Worm (Caenorhabditis elegans) whole organism, L4 larva: ENCODE measurements around the gene Y62E10A.13.
A peak's percentile ranks its signal among the peaks of the same experiment; 100 is the strongest.

Source experiments
- F26F4.8 ChIP-seq: fragments of 200-800 bp; sonication (Bioruptor generic); conservative IDR thresholded peaks from 2 replicates; pipeline ENCODE4 v1.3.6; 2022; ENCODE audit warnings: missing genetic modification characterization, missing compliant biosample characterization
- F49E8.2 ChIP-seq: sonication (generic microtip); optimal IDR thresholded peaks from 2 replicates; lab custom pipeline; 2016; ENCODE audit warnings: missing compliant biosample characterization, mild to moderate bottlenecking, missing genetic modification characterization, borderline replicate concordance
- T20F7.1 ChIP-seq: fragments of 200-800 bp; sonication (Bioruptor generic); optimal IDR thresholded peaks from 2 replicates; lab custom pipeline; 2018; ENCODE audit warnings: mild to moderate bottlenecking, missing genetic modification characterization, missing compliant biosample characterization
- Y48G9A.11 ChIP-seq: fragments of 200-800 bp; sonication (Bioruptor generic); IDR thresholded peaks from 2 replicates; pipeline ENCODE4 v1.3.6; 2022; ENCODE audit warnings: missing genetic modification reagents, missing genetic modification characterization, missing compliant biosample characterization
- Y5F2A.4 ChIP-seq: fragments of 200-800 bp; sonication (Bioruptor generic); optimal IDR thresholded peaks from 2 replicates; lab custom pipeline; 2018; ENCODE audit warnings: mild to moderate bottlenecking, missing genetic modification characterization, missing compliant biosample characterization
- aly-2 ChIP-seq: sonication (generic microtip); optimal IDR thresholded peaks from 2 replicates; lab custom pipeline; 2018; ENCODE audit warnings: missing biosample characterization, missing genetic modification characterization
- ceh-62 ChIP-seq: sonication (generic microtip); optimal IDR thresholded peaks from 2 replicates; lab custom pipeline; 2017; ENCODE audit warnings: missing biosample characterization, missing genetic modification characterization
- daf-12 ChIP-seq: fragments of 150-350 bp; optimal IDR thresholded peaks from 2 replicates; lab custom pipeline; 2014; ENCODE audit warnings: missing biosample characterization, missing genetic modification reagents, missing genetic modification characterization
- dpl-1 ChIP-seq: fragments of 150-350 bp; optimal IDR thresholded peaks from 2 replicates; lab custom pipeline; 2014; ENCODE audit warnings: missing biosample characterization, missing genetic modification reagents, missing genetic modification characterization
- duxl-1 ChIP-seq: sonication (generic microtip); optimal IDR thresholded peaks from 2 replicates; lab custom pipeline; 2016; ENCODE audit warnings: mild to moderate bottlenecking, missing genetic modification characterization, moderate library complexity, missing compliant biosample characterization; ENCODE audit not compliant: poor library complexity
- dve-1 ChIP-seq: sonication (generic microtip); optimal IDR thresholded peaks from 2 replicates; lab custom pipeline; 2017; ENCODE audit warnings: antibody characterized with exemption, mild to moderate bottlenecking, missing genetic modification characterization, missing compliant biosample characterization; ENCODE audit not compliant: insufficient read depth
- fkh-10 ChIP-seq: fragments of 150-350 bp; optimal IDR thresholded peaks from 2 replicates; lab custom pipeline; 2014; ENCODE audit warnings: missing biosample characterization, missing genetic modification reagents, missing genetic modification characterization
- gei-8 ChIP-seq: fragments of 200-800 bp; sonication (Bioruptor generic); optimal IDR thresholded peaks from 2 replicates; lab custom pipeline; 2018; ENCODE audit warnings: mild to moderate bottlenecking, missing genetic modification characterization, missing compliant biosample characterization
- hif-1 ChIP-seq, 2 experiments: sonication (generic microtip); optimal IDR thresholded peaks; 2 replicates each; lab custom pipeline; 2016 to 2017; ENCODE audit warnings: missing compliant biosample characterization in 2 of 2, missing genetic modification characterization in 2 of 2, missing genetic modification reagents in 2 of 2, missing genotype in 2 of 2, mild to moderate bottlenecking in 1 of 2
- hmg-1.1 ChIP-seq: fragments of 200-800 bp; sonication (Bioruptor generic); IDR thresholded peaks from 2 replicates; pipeline ENCODE4 v1.3.6; 2022; ENCODE audit warnings: missing genetic modification reagents, missing genetic modification characterization, missing compliant biosample characterization
- jun-1 ChIP-seq: fragments of 150-350 bp; optimal IDR thresholded peaks from 2 replicates; lab custom pipeline; 2014; ENCODE audit warnings: missing biosample characterization, missing genetic modification reagents, missing genetic modification characterization
- lin-13 ChIP-seq: fragments of 150-350 bp; optimal IDR thresholded peaks from 2 replicates; lab custom pipeline; 2014; ENCODE audit warnings: missing biosample characterization, missing genetic modification reagents, missing genetic modification characterization
- lin-38 ChIP-seq: fragments of 200-800 bp; sonication (Bioruptor generic); IDR thresholded peaks from 2 replicates; pipeline ENCODE4 v1.3.6; 2022; ENCODE audit warnings: missing genetic modification reagents, missing genetic modification characterization, missing compliant biosample characterization
- lir-3 ChIP-seq: sonication (generic microtip); optimal IDR thresholded peaks from 2 replicates; lab custom pipeline; 2016; ENCODE audit warnings: mild to moderate bottlenecking, missing genetic modification characterization, missing compliant biosample characterization
- madf-5 ChIP-seq, 2 experiments: fragments of 200-800 bp; sonication (Bioruptor generic); IDR thresholded peaks; 2 replicates each; pipeline ENCODE4 v1.3.6; 2022; ENCODE audit warnings: missing compliant biosample characterization in 2 of 2, missing genetic modification characterization in 2 of 2
- mdl-1 ChIP-seq, 2 experiments: fragments of 150-350 bp in 1 of 2; sonication (generic microtip) in 1 of 2; optimal IDR thresholded peaks; 2 replicates each; lab custom pipeline; 2014 to 2017; ENCODE audit warnings: missing biosample characterization in 2 of 2, missing genetic modification characterization in 2 of 2
- nhr-102 ChIP-seq: sonication (generic microtip); optimal IDR thresholded peaks from 2 replicates; lab custom pipeline; 2016; ENCODE audit warnings: mild to moderate bottlenecking, missing genetic modification characterization, moderate library complexity, missing compliant biosample characterization
- nhr-11 ChIP-seq: fragments of 150-350 bp; optimal IDR thresholded peaks from 2 replicates; lab custom pipeline; 2014; ENCODE audit warnings: missing biosample characterization, missing genetic modification characterization
- pha-4 ChIP-seq, 2 experiments: fragments of 150-350 bp in 1 of 2; fragments of 200-800 bp in 1 of 2; sonication (Bioruptor generic) in 1 of 2; IDR thresholded peaks in 1 of 2; optimal IDR thresholded peaks in 1 of 2; 2 replicates each; pipeline versions ENCODE4 v1.3.6 to Lab custom; 2014 to 2022; ENCODE audit warnings: missing genetic modification characterization in 2 of 2, missing genetic modification reagents in 2 of 2, missing biosample characterization in 1 of 2, missing compliant biosample characterization in 1 of 2
- pqm-1 ChIP-seq: sonication (generic microtip); optimal IDR thresholded peaks from 2 replicates; lab custom pipeline; 2017; ENCODE audit warnings: missing biosample characterization, missing genetic modification characterization
- rbr-2 ChIP-seq: sonication (generic microtip); optimal IDR thresholded peaks from 2 replicates; lab custom pipeline; 2016; ENCODE audit warnings: missing genotype, missing genetic modification characterization, missing compliant biosample characterization
- saeg-2 ChIP-seq: fragments of 200-800 bp; sonication (Bioruptor generic); IDR thresholded peaks from 2 replicates; pipeline ENCODE4 v1.3.6; 2022; ENCODE audit warnings: missing genetic modification reagents, missing genetic modification characterization, missing compliant biosample characterization
- snpc-1.2 ChIP-seq: fragments of 200-800 bp; sonication (Bioruptor generic); IDR thresholded peaks from 2 replicates; pipeline ENCODE4 v1.3.6; 2022; ENCODE audit warnings: missing genetic modification reagents, missing genetic modification characterization, missing compliant biosample characterization
- snpc-4 ChIP-seq: fragments of 150-350 bp; optimal IDR thresholded peaks from 2 replicates; lab custom pipeline; 2014; ENCODE audit warnings: missing biosample characterization, missing genetic modification characterization
- tag-97 ChIP-seq: fragments of 200-800 bp; sonication (Bioruptor generic); IDR thresholded peaks from 2 replicates; pipeline ENCODE4 v1.3.6; 2022; ENCODE audit warnings: missing genetic modification characterization, missing compliant biosample characterization
- unc-62 ChIP-seq, 3 experiments: fragments of 150-350 bp in 1 of 3; sonication (generic microtip); optimal IDR thresholded peaks in 2 of 3; peaks in 1 of 3; 1 replicate in 1 of 3; 2 replicates in 2 of 3; lab custom pipeline; 2014 to 2017; ENCODE audit warnings: missing biosample characterization in 3 of 3, missing genetic modification characterization in 3 of 3, missing genetic modification reagents in 3 of 3, missing genotype in 1 of 3
- zfp-3 ChIP-seq: fragments of 200-800 bp; sonication (Bioruptor generic); conservative IDR thresholded peaks from 2 replicates; pipeline ENCODE4 v1.3.6; 2022; ENCODE audit warnings: missing genetic modification reagents, missing genetic modification characterization, missing compliant biosample characterization
- zip-11 ChIP-seq: fragments of 200-800 bp; sonication (Bioruptor generic); IDR thresholded peaks from 2 replicates; pipeline ENCODE4 v1.3.6; 2022; ENCODE audit warnings: missing genetic modification characterization, missing compliant biosample characterization
- zip-2 ChIP-seq: fragments of 150-350 bp; optimal IDR thresholded peaks from 2 replicates; lab custom pipeline; 2014; ENCODE audit warnings: missing biosample characterization, missing genetic modification characterization
- ztf-11 ChIP-seq: fragments of 150-350 bp; optimal IDR thresholded peaks from 2 replicates; lab custom pipeline; 2014; ENCODE audit warnings: missing biosample characterization, missing genetic modification characterization
- ztf-7 ChIP-seq: fragments of 150-350 bp; optimal IDR thresholded peaks from 2 replicates; lab custom pipeline; 2014; ENCODE audit warnings: missing biosample characterization, missing genetic modification characterization

Gene Y62E10A.13

ce11 chrIV:13380506-13380905, 18.3 kb downstream of the Y62E10A.13 start:
- TF ChIP-seq rbr-2 (tag; lab: Kevin White, UChicago) (no peak), F49E8.2 (tag; lab: Kevin White, UChicago) (no peak), duxl-1 (tag; lab: Kevin White, UChicago) (no peak)
- TF ChIP-seq, all 104 proteins: peak for 0

DNA sequence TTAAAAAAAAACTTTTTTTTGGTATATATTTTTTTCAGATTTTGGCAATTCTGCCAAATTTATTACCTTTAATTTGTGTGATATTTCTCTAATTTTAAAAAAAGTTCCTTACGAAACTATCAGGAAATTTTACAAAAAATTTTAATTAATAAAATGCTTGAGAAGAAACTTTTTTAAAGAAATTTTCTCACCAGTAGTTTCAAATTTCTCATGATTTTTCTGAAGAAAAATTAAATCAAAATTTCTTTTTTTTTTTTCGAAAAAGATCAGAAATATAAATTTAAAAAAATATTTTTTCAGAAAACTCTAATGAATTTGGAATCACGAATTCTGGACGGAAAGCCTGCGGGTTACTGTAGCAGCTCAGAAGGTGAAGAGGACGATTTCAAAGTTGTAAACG, 21.1 kb downstream of the Y62E10A.13 start, which contains the start of gene mau-8:
TSS of gene mau-8 (plus strand) at position 301 of the 400 bp plus-strand sequence.
- no peak for TF ChIP-seq snpc-4 (tag; lab: Kevin White, UChicago)
- no peak for TF ChIP-seq nhr-102
- no peak for TF ChIP-seq hif-1 (tag; optimal IDR thresholded peaks at IDR 0.05; lab: Kevin White, UChicago)
- TF ChIP-seq dve-1 (tag; lab: Kevin White, UChicago), result no peak
- no peak for TF ChIP-seq mdl-1 (tag; optimal IDR thresholded peaks at IDR 0.05; lab: Kevin White, UChicago)
- TF ChIP-seq dpl-1 (GFP tag; lab: Kevin White, UChicago), result no peak
- no peak for TF ChIP-seq T20F7.1 (GFP tag; lab: Kevin White, UChicago)
- no peak for TF ChIP-seq ceh-62 (tag; lab: Kevin White, UChicago)
- no peak for TF ChIP-seq unc-62 (GFP tag; optimal IDR thresholded peaks at IDR 0.05 in 1 of 2; lab: Kevin White, UChicago)
- TF ChIP-seq unc-62 (tag; optimal IDR thresholded peaks at IDR 0.05; lab: Kevin White, UChicago), result no peak
- no peak for TF ChIP-seq zip-11 (GFP tag; lab: Robert Waterston, UW)
- no peak for TF ChIP-seq zip-2 (tag; lab: Kevin White, UChicago)
- TF ChIP-seq hmg-1.1, result no peak
- no peak for TF ChIP-seq gei-8 (GFP tag; lab: Kevin White, UChicago)
- no peak for TF ChIP-seq lin-13
- no peak for TF ChIP-seq fkh-10 (GFP tag; lab: Kevin White, UChicago)
- TF ChIP-seq jun-1 (tag; lab: Kevin White, UChicago), result no peak
- TF ChIP-seq ztf-7, result no peak

ce11 chrIV:13374918-13375317, 23.9 kb downstream of the Y62E10A.13 start:
- TF ChIP-seq saeg-2 (GFP tag; lab: Robert Waterston, UW), result no peak
- no peak for TF ChIP-seq ceh-62 (tag; lab: Kevin White, UChicago)
- TF ChIP-seq Y5F2A.4 (GFP tag; lab: Kevin White, UChicago), result no peak
- TF ChIP-seq madf-5 (GFP tag; IDR thresholded peaks at IDR 0.05; lab: Robert Waterston, UW), result no peak
- TF ChIP-seq lir-3 (tag; lab: Kevin White, UChicago), result no peak
- TF ChIP-seq nhr-102, result no peak
- TF ChIP-seq F26F4.8 (GFP tag; lab: Robert Waterston, UW), result no peak
- TF ChIP-seq nhr-11 (tag; lab: Kevin White, UChicago), result no peak
- no peak for TF ChIP-seq zfp-3 (GFP tag; lab: Robert Waterston, UW)
- no peak for TF ChIP-seq daf-12 (tag; lab: Kevin White, UChicago)
- TF ChIP-seq Y48G9A.11 (GFP tag; lab: Robert Waterston, UW), result no peak
- TF ChIP-seq ztf-11 (tag; lab: Kevin White, UChicago), result no peak
- TF ChIP-seq jun-1 (tag; lab: Kevin White, UChicago), result no peak
- no peak for TF ChIP-seq pha-4 (GFP tag; IDR thresholded peaks at IDR 0.05; lab: Robert Waterston, UW)
- no peak for TF ChIP-seq pha-4 (tag; optimal IDR thresholded peaks at IDR 0.05; lab: Kevin White, UChicago)
- no peak for TF ChIP-seq F49E8.2 (tag; lab: Kevin White, UChicago)
- no peak for TF ChIP-seq pqm-1 (tag; lab: Kevin White, UChicago)
- TF ChIP-seq aly-2 (tag; lab: Kevin White, UChicago), result no peak
- no peak for TF ChIP-seq tag-97
- TF ChIP-seq snpc-1.2, result no peak

DNA sequence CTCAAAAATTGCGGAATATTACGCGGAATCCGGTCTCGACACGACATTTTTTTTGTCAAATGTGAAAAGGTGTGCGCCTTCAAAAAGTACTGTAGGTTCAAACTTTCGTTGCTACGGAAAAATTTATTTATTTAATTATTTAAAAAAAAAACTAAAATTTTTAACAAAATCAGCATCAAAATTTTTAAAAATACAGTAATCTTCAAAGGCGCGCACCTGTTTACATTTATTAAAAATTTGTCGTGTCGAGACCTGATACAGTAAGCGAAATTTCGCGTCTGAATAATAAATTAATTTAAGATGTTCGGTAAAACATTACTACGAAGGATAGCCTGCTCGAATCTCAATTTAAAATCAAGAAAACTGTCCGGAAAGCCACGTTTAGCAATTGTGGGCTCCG, 27.2 kb downstream of the Y62E10A.13 start, which contains the start of gene Y62E10A.6:
TSS of gene Y62E10A.6 (plus strand) at position 301 of the 400 bp plus-strand sequence.
- TF ChIP-seq Y48G9A.11 (GFP tag; lab: Robert Waterston, UW), result 0 out of 2 replicates have a peak, but pooled peaks have one; percentile 20
- 0 out of 2 replicates have a peak, but pooled peaks have one; percentile 13 for TF ChIP-seq lin-38 (GFP tag; lab: Robert Waterston, UW)
- TF ChIP-seq F26F4.8 (GFP tag; lab: Robert Waterston, UW), result no peak
